Worm (Caenorhabditis elegans) whole organism, midembryonic: ENCODE results near the gene F53G2.2.

Source experiments
- T22C8.4 ChIP-seq: fragments of 200-800 bp; sonication (Bioruptor generic); IDR thresholded peaks from 2 replicates; pipeline ENCODE4 v1.3.6; 2022; ENCODE audit warnings: missing genetic modification characterization, missing compliant biosample characterization
- cog-1 ChIP-seq: sonication (generic microtip); optimal IDR thresholded peaks from 2 replicates; lab custom pipeline; 2016; ENCODE audit warnings: missing genetic modification characterization, missing compliant biosample characterization
- flt-1 ChIP-seq: fragments of 200-800 bp; sonication (Bioruptor generic); IDR thresholded peaks from 2 replicates; pipeline ENCODE4 v1.3.6; 2022; ENCODE audit warnings: missing genetic modification characterization, missing compliant biosample characterization
- klf-2 ChIP-seq: fragments of 200-800 bp; sonication (Bioruptor generic); conservative IDR thresholded peaks from 2 replicates; pipeline ENCODE4 v1.3.6; 2022; ENCODE audit warnings: missing genetic modification reagents, missing genetic modification characterization, missing compliant biosample characterization
- med-1 ChIP-seq: sonication (generic microtip); optimal IDR thresholded peaks from 2 replicates; lab custom pipeline; 2017; ENCODE audit warnings: missing genetic modification characterization, mild to moderate bottlenecking, missing compliant biosample characterization, antibody characterized with exemption, missing genetic modification reagents; ENCODE audit not compliant: insufficient read depth
- ref-1 ChIP-seq: fragments of 200-800 bp; sonication (Bioruptor generic); conservative IDR thresholded peaks from 2 replicates; pipeline ENCODE4 v1.3.6; 2022; ENCODE audit warnings: missing genetic modification reagents, missing genetic modification characterization, missing compliant biosample characterization
- tab-1 ChIP-seq: fragments of 200-800 bp; sonication (Bioruptor generic); IDR thresholded peaks from 2 replicates; pipeline ENCODE4 v1.3.6; 2022; ENCODE audit warnings: missing genetic modification characterization, missing compliant biosample characterization
- ztf-23 ChIP-seq: fragments of 200-800 bp; sonication (Bioruptor generic); IDR thresholded peaks from 2 replicates; pipeline ENCODE4 v1.3.6; 2022; ENCODE audit warnings: missing genetic modification reagents, missing genetic modification characterization, missing compliant biosample characterization
- ztf-29 ChIP-seq: fragments of 200-800 bp; sonication (Bioruptor generic); IDR thresholded peaks from 2 replicates; pipeline ENCODE4 v1.3.6; 2022; ENCODE audit warnings: missing genetic modification reagents, missing genetic modification characterization, missing compliant biosample characterization

Gene F53G2.2

ce11 chrII:2481621-2482020, at the start of gene F53G2.2:
F53G2.2 (plus strand) TSS chrII:2481921.
- TF ChIP-seq ref-1: no peak
- no peak for TF ChIP-seq cog-1 (tag; lab: Kevin White, UChicago)
- TF ChIP-seq T22C8.4: no peak
- TF ChIP-seq flt-1 (GFP tag; lab: Robert Waterston, UW): no peak
- no peak for TF ChIP-seq ztf-29 (GFP tag; lab: Robert Waterston, UW)
- no peak for TF ChIP-seq tab-1 (GFP tag; lab: Robert Waterston, UW)
- TF ChIP-seq ztf-23 (GFP tag; lab: Robert Waterston, UW): no peak
- no peak for TF ChIP-seq med-1 (GFP tag; lab: Kevin White, UChicago)
- no peak for TF ChIP-seq klf-2 (GFP tag; lab: Robert Waterston, UW)

- no peak for TF ChIP-seq flt-1 (GFP tag; lab: Robert Waterston, UW)
- no peak for TF ChIP-seq med-1 (GFP tag; lab: Kevin White, UChicago)
- no peak for TF ChIP-seq ztf-29 (GFP tag; lab: Robert Waterston, UW)
- no peak for TF ChIP-seq T22C8.4
- TF ChIP-seq ref-1: no peak
- TF ChIP-seq klf-2 (GFP tag; lab: Robert Waterston, UW): no peak
- TF ChIP-seq tab-1 (GFP tag; lab: Robert Waterston, UW): no peak
- no peak for TF ChIP-seq ztf-23 (GFP tag; lab: Robert Waterston, UW)
- no peak for TF ChIP-seq cog-1 (tag; lab: Kevin White, UChicago)
Measured at ce11 chrII:2431972-2432371, 49.7 kb upstream of the F53G2.2 start, which contains the start of gene ceh-86. ceh-86 (minus strand) TSS chrII:2432072.

- TF ChIP-seq ref-1: no peak
- TF ChIP-seq tab-1 (GFP tag; lab: Robert Waterston, UW): no peak
- TF ChIP-seq T22C8.4: no peak
- no peak for TF ChIP-seq klf-2 (GFP tag; lab: Robert Waterston, UW)
- TF ChIP-seq ztf-23 (GFP tag; lab: Robert Waterston, UW): no peak
- TF ChIP-seq med-1 (GFP tag; lab: Kevin White, UChicago): no peak
- TF ChIP-seq cog-1 (tag; lab: Kevin White, UChicago): no peak
- TF ChIP-seq flt-1 (GFP tag; lab: Robert Waterston, UW): no peak
- no peak for TF ChIP-seq ztf-29 (GFP tag; lab: Robert Waterston, UW)
Measured at ce11 chrII:2435566-2435965, 46.2 kb upstream of the F53G2.2 start.

- TF ChIP-seq ztf-29 (GFP tag; lab: Robert Waterston, UW) (no peak), flt-1 (GFP tag; lab: Robert Waterston, UW) (no peak), ref-1 (no peak), med-1 (GFP tag; lab: Kevin White, UChicago) (no peak), ztf-23 (GFP tag; lab: Robert Waterston, UW) (no peak), cog-1 (tag; lab: Kevin White, UChicago) (no peak), T22C8.4 (no peak), tab-1 (GFP tag; lab: Robert Waterston, UW) (no peak), klf-2 (GFP tag; lab: Robert Waterston, UW) (no peak)
Measured at ce11 chrII:2436757-2437156, 45.0 kb upstream of the F53G2.2 start.

DNA sequence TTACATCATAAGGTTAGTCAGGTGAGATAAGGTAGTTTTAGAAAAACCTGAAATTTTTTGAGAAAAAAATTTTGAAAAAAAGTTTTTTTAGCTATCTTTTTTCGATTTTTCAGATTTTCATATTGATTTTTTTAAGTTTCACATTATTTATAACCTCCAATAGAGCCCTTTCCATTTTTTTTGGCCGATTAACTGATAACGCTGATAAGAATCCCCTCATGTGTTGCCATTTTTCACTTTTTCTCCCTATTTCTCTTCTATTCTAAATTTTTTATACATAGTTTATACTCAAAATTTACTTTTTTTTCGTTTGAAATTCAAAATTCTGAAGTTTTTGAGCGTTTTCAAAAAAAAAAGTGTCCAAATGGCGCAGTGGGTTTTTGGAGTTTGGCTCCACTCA, 43.5 kb upstream of the F53G2.2 start:
- no peak for TF ChIP-seq T22C8.4
- no peak for TF ChIP-seq klf-2 (GFP tag; lab: Robert Waterston, UW)
- no peak for TF ChIP-seq med-1 (GFP tag; lab: Kevin White, UChicago)
- TF ChIP-seq tab-1 (GFP tag; lab: Robert Waterston, UW): no peak
- no peak for TF ChIP-seq ztf-29 (GFP tag; lab: Robert Waterston, UW)
- TF ChIP-seq flt-1 (GFP tag; lab: Robert Waterston, UW): no peak

ce11 chrII:2438944-2439343, 42.8 kb upstream of the F53G2.2 start:
- no peak for TF ChIP-seq ref-1
- TF ChIP-seq tab-1 (GFP tag; lab: Robert Waterston, UW): no peak
- no peak for TF ChIP-seq cog-1 (tag; lab: Kevin White, UChicago)
- TF ChIP-seq T22C8.4: no peak

DNA sequence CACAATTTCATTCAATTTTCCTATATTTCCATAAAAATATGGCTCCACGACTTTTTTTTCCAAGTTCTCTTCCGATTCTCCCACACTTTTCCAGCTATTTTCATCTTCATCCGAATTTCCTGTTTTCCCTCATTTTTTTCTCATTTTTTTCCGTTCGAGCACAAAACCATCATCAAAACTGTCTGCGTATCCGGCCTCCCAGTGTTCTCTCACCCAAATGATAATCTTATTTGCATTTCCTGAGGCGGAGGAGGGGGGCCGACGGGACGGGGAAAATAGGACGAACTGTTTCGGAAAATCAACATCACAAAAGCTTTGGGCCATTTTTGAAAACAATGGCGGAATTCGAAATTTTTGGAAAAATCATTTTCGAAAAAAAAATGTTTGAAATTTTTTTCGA, 41.4 kb upstream of the F53G2.2 start:
- TF ChIP-seq tab-1 (GFP tag; lab: Robert Waterston, UW) (no peak), ztf-23 (GFP tag; lab: Robert Waterston, UW) (no peak), cog-1 (tag; lab: Kevin White, UChicago) (no peak), ztf-29 (GFP tag; lab: Robert Waterston, UW) (no peak), klf-2 (GFP tag; lab: Robert Waterston, UW) (no peak), flt-1 (GFP tag; lab: Robert Waterston, UW) (no peak), med-1 (GFP tag; lab: Kevin White, UChicago) (no peak), T22C8.4 (no peak), ref-1 (no peak)

DNA sequence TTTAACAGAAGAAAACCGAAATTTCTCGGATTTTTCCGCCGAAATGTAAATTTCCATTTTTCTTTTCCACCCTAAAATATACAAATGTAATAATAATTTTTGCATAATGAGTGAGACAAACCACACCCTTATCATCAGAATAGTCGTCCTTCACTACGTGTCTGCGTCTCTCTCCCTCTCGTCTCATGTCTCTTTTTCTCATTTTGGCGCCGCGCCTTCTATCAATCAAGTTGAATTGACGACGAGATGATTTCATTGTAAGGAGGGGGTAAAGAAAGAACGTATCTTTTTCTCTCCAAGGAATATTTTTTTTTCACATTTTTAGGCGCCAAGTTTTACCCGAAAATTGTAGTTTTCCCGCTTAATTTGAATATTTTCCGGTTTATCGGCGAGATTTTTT, 39.5 kb upstream of the F53G2.2 start:
- TF ChIP-seq cog-1 (tag; lab: Kevin White, UChicago): no peak
- TF ChIP-seq ztf-23 (GFP tag; lab: Robert Waterston, UW): no peak
- no peak for TF ChIP-seq med-1 (GFP tag; lab: Kevin White, UChicago)
- TF ChIP-seq flt-1 (GFP tag; lab: Robert Waterston, UW): no peak
- TF ChIP-seq ztf-29 (GFP tag; lab: Robert Waterston, UW): no peak
- TF ChIP-seq T22C8.4: no peak
- no peak for TF ChIP-seq tab-1 (GFP tag; lab: Robert Waterston, UW)
- TF ChIP-seq ref-1: no peak
- no peak for TF ChIP-seq klf-2 (GFP tag; lab: Robert Waterston, UW)

ce11 chrII:2442979-2443378, 38.7 kb upstream of the F53G2.2 start, which contains the start of gene vab-19:
vab-19 (plus strand) TSS chrII:2443279.
- TF ChIP-seq ref-1 (no peak), ztf-29 (GFP tag; lab: Robert Waterston, UW) (no peak), cog-1 (tag; lab: Kevin White, UChicago) (no peak), T22C8.4 (no peak), med-1 (GFP tag; lab: Kevin White, UChicago) (no peak), flt-1 (GFP tag; lab: Robert Waterston, UW) (no peak), tab-1 (GFP tag; lab: Robert Waterston, UW) (no peak), ztf-23 (GFP tag; lab: Robert Waterston, UW) (no peak), klf-2 (GFP tag; lab: Robert Waterston, UW) (no peak)
